Fruit fly (Drosophila melanogaster) whole organism, embryonic: ENCODE measurements around the gene HemK2.

Experiments
- B-H1 ChIP-seq: fragments of 200-800 bp; sonication (Bioruptor generic); IDR thresholded peaks from 3 replicates; pipeline ENCODE4 v1.3.6; 2022; ENCODE audit warnings: missing biosample characterization, missing genetic modification characterization
- CG10462 ChIP-seq: fragments of 200-800 bp; sonication (Bioruptor generic); optimal IDR thresholded peaks from 2 replicates; lab custom pipeline; 2016; ENCODE audit warnings: missing biosample characterization, missing genetic modification characterization
- CG10979 ChIP-seq: fragments of 200-800 bp; sonication (Bioruptor generic); optimal IDR thresholded peaks from 2 replicates; lab custom pipeline; 2018; ENCODE audit warnings: missing biosample characterization, mild to moderate bottlenecking, missing genetic modification characterization, moderate library complexity
- CG11696 ChIP-seq: fragments of 200-800 bp; sonication (Bioruptor generic); IDR thresholded peaks from 2 replicates; pipeline ENCODE4 v1.3.6; 2022; ENCODE audit warnings: missing biosample characterization, missing genetic modification characterization
- CG13775 ChIP-seq: fragments of 200-800 bp; sonication (Bioruptor generic); optimal IDR thresholded peaks from 3 replicates; lab custom pipeline; 2017; ENCODE audit warnings: missing biosample characterization, mild to moderate bottlenecking, missing genetic modification characterization
- CG14050 ChIP-seq: fragments of 200-800 bp; sonication (Bioruptor generic); IDR thresholded peaks from 3 replicates; pipeline ENCODE4 v1.3.6; 2022; ENCODE audit warnings: missing biosample characterization, missing genetic modification characterization
- CG1529 ChIP-seq: fragments of 200-800 bp; sonication (Bioruptor generic); optimal IDR thresholded peaks from 3 replicates; lab custom pipeline; 2018; ENCODE audit warnings: missing biosample characterization, missing genetic modification characterization
- CG15479 ChIP-seq: fragments of 200-800 bp; sonication (Bioruptor generic); optimal IDR thresholded peaks from 3 replicates; lab custom pipeline; 2019; ENCODE audit warnings: missing biosample characterization, mild to moderate bottlenecking, missing genetic modification characterization, moderate library complexity
- CG1832 ChIP-seq: fragments of 200-800 bp; sonication (Bioruptor generic); optimal IDR thresholded peaks from 2 replicates; lab custom pipeline; 2017; ENCODE audit warnings: missing biosample characterization, mild to moderate bottlenecking, missing genetic modification characterization, inconsistent platforms
- CG30403 ChIP-seq: fragments of 200-800 bp; sonication (Bioruptor generic); optimal IDR thresholded peaks from 3 replicates; lab custom pipeline; 2016; ENCODE audit warnings: missing biosample characterization, missing genetic modification characterization
- CG31441 ChIP-seq: fragments of 200-800 bp; sonication (Bioruptor generic); IDR thresholded peaks from 2 replicates; pipeline ENCODE4 v1.3.6; 2022; ENCODE audit warnings: missing biosample characterization, missing genetic modification characterization
- CG32772 ChIP-seq: fragments of 200-800 bp; sonication (Bioruptor generic); IDR thresholded peaks from 2 replicates; pipeline ENCODE4 v1.3.6; 2022; ENCODE audit warnings: missing biosample characterization, missing genetic modification characterization
- CG5180 ChIP-seq: fragments of 200-800 bp; sonication (Bioruptor generic); optimal IDR thresholded peaks from 3 replicates; lab custom pipeline; 2017; ENCODE audit warnings: missing biosample characterization, missing genetic modification characterization, mild to moderate bottlenecking, moderate library complexity, missing genetic modification reagents
- CG5245 ChIP-seq: fragments of 200-800 bp; sonication (Bioruptor generic); optimal IDR thresholded peaks from 3 replicates; lab custom pipeline; 2016; ENCODE audit warnings: missing biosample characterization, missing genetic modification characterization
- CG6175 ChIP-seq: fragments of 200-800 bp; sonication (Bioruptor generic); IDR thresholded peaks from 3 replicates; pipeline ENCODE4 v1.3.6; 2022; ENCODE audit warnings: missing biosample characterization, missing genetic modification characterization
- CG7271 ChIP-seq: fragments of 200-800 bp; sonication (Bioruptor generic); optimal IDR thresholded peaks from 2 replicates; lab custom pipeline; 2018; ENCODE audit warnings: missing biosample characterization, mild to moderate bottlenecking, missing genetic modification characterization, moderate library complexity
- CG7786 ChIP-seq: fragments of 200-800 bp; sonication (Bioruptor generic); optimal IDR thresholded peaks from 2 replicates; lab custom pipeline; 2016; ENCODE audit warnings: missing biosample characterization, missing genetic modification characterization
- CG7963 ChIP-seq: fragments of 200-800 bp; sonication (Bioruptor generic); IDR thresholded peaks from 3 replicates; pipeline ENCODE4 v1.3.6; 2022; ENCODE audit warnings: missing biosample characterization, missing genetic modification characterization; ENCODE audit not compliant: partially characterized antibody
- CG8281 ChIP-seq: fragments of 200-800 bp; sonication (Bioruptor generic); optimal IDR thresholded peaks from 2 replicates; lab custom pipeline; 2018; ENCODE audit warnings: missing biosample characterization, mild to moderate bottlenecking, missing genetic modification characterization, moderate library complexity
- CG8359 ChIP-seq: fragments of 200-800 bp; sonication (Bioruptor generic); optimal IDR thresholded peaks from 2 replicates; lab custom pipeline; 2017; ENCODE audit warnings: missing biosample characterization, mild to moderate bottlenecking, missing genetic modification characterization, borderline replicate concordance
- CG8388 ChIP-seq: fragments of 200-800 bp; sonication (Bioruptor generic); optimal IDR thresholded peaks from 2 replicates; lab custom pipeline; 2019; ENCODE audit warnings: missing biosample characterization, mild to moderate bottlenecking, missing genetic modification characterization, moderate library complexity
- CG9609 ChIP-seq: fragments of 200-800 bp; sonication (Bioruptor generic); optimal IDR thresholded peaks from 3 replicates; lab custom pipeline; 2016; ENCODE audit warnings: missing biosample characterization, missing genetic modification characterization
- Dip3 ChIP-seq: fragments of 200-800 bp; sonication (Bioruptor generic); optimal IDR thresholded peaks from 3 replicates; lab custom pipeline; 2016; ENCODE audit warnings: missing biosample characterization, missing genetic modification characterization
- Fer1 ChIP-seq: fragments of 200-800 bp; sonication (Bioruptor generic); optimal IDR thresholded peaks from 2 replicates; lab custom pipeline; 2017; ENCODE audit warnings: missing biosample characterization, mild to moderate bottlenecking, missing genetic modification characterization
- Hr3 ChIP-seq: fragments of 200-800 bp; sonication (Bioruptor generic); optimal IDR thresholded peaks from 3 replicates; lab custom pipeline; 2016; ENCODE audit warnings: missing biosample characterization, missing genetic modification characterization
- MBD-R2 ChIP-seq: fragments of 200-800 bp; sonication (Bioruptor generic); IDR thresholded peaks from 2 replicates; pipeline ENCODE4 v1.3.6; 2022; ENCODE audit warnings: missing biosample characterization, missing genetic modification characterization
- MTF-1 ChIP-seq: fragments of 200-800 bp; sonication (Bioruptor generic); optimal IDR thresholded peaks from 2 replicates; lab custom pipeline; 2018; ENCODE audit warnings: missing biosample characterization, mild to moderate bottlenecking, missing genetic modification characterization, borderline replicate concordance
- NC2β ChIP-seq: fragments of 200-800 bp; sonication (Bioruptor generic); optimal IDR thresholded peaks from 2 replicates; lab custom pipeline; 2016; ENCODE audit warnings: missing biosample characterization, missing genetic modification characterization
- Nf-YA ChIP-seq: fragments of 200-800 bp; sonication (Bioruptor generic); IDR thresholded peaks from 2 replicates; pipeline ENCODE4 v1.3.6; 2022; ENCODE audit warnings: missing biosample characterization, missing genetic modification characterization
- Nf-YC ChIP-seq: fragments of 200-800 bp; optimal IDR thresholded peaks from 3 replicates; lab custom pipeline; 2019; ENCODE audit warnings: missing biosample characterization, mild to moderate bottlenecking, missing genetic modification characterization, moderate library complexity
- Six4 ChIP-seq: fragments of 200-800 bp; sonication (Bioruptor generic); optimal IDR thresholded peaks from 2 replicates; lab custom pipeline; 2016; ENCODE audit warnings: missing biosample characterization, missing genetic modification characterization
- az2 ChIP-seq: fragments of 200-800 bp; sonication (Bioruptor generic); optimal IDR thresholded peaks from 3 replicates; lab custom pipeline; 2016; ENCODE audit warnings: missing biosample characterization, missing genetic modification characterization
- bigmax ChIP-seq: fragments of 200-800 bp; sonication (Bioruptor generic); optimal IDR thresholded peaks from 2 replicates; lab custom pipeline; 2018; ENCODE audit warnings: missing biosample characterization, mild to moderate bottlenecking, missing genetic modification characterization
- chif ChIP-seq, 2 experiments: fragments of 200-800 bp; sonication (Bioruptor generic); optimal IDR thresholded peaks; 3 replicates each; lab custom pipeline; 2016; ENCODE audit warnings: missing biosample characterization in 2 of 2, missing genetic modification characterization in 2 of 2
- ftz-f1 ChIP-seq: fragments of 200-800 bp; sonication (Bioruptor generic); optimal IDR thresholded peaks from 2 replicates; lab custom pipeline; 2016; ENCODE audit warnings: missing biosample characterization, missing genetic modification characterization
- gce ChIP-seq: fragments of 200-800 bp; sonication (Bioruptor generic); IDR thresholded peaks from 3 replicates; pipeline ENCODE4 v1.3.6; 2022; ENCODE audit warnings: missing biosample characterization, missing genetic modification characterization
- gcm2 ChIP-seq: fragments of 200-800 bp; sonication (Bioruptor generic); optimal IDR thresholded peaks from 2 replicates; lab custom pipeline; 2016; ENCODE audit warnings: missing biosample characterization, missing genetic modification characterization
- gem ChIP-seq: fragments of 200-800 bp; sonication (Bioruptor generic); optimal IDR thresholded peaks from 2 replicates; lab custom pipeline; 2019; ENCODE audit warnings: missing biosample characterization, mild to moderate bottlenecking, missing genetic modification characterization, moderate library complexity
- grn ChIP-seq: fragments of 200-800 bp; sonication (Bioruptor generic); optimal IDR thresholded peaks from 3 replicates; lab custom pipeline; 2017; ENCODE audit warnings: missing biosample characterization, missing genetic modification characterization
- gsb-n ChIP-seq: fragments of 200-800 bp; sonication (Bioruptor generic); optimal IDR thresholded peaks from 3 replicates; lab custom pipeline; 2018; ENCODE audit warnings: missing biosample characterization, mild to moderate bottlenecking, missing genetic modification characterization
- her ChIP-seq: fragments of 200-800 bp; sonication (Bioruptor generic); optimal IDR thresholded peaks from 2 replicates; lab custom pipeline; 2016; ENCODE audit warnings: missing biosample characterization, missing genetic modification characterization
- klu ChIP-seq: fragments of 200-800 bp; sonication (Bioruptor generic); IDR thresholded peaks from 2 replicates; pipeline ENCODE4 v1.3.6; 2022; ENCODE audit warnings: missing biosample characterization, missing genetic modification characterization
- lab ChIP-seq: fragments of 200-800 bp; sonication (Bioruptor generic); optimal IDR thresholded peaks from 3 replicates; lab custom pipeline; 2017; ENCODE audit warnings: missing biosample characterization, missing genetic modification characterization, mild to moderate bottlenecking, moderate library complexity, missing genetic modification reagents
- maf-S ChIP-seq: fragments of 200-800 bp; sonication (Bioruptor generic); optimal IDR thresholded peaks from 2 replicates; lab custom pipeline; 2016; ENCODE audit warnings: missing biosample characterization, missing genetic modification characterization
- mam ChIP-seq: fragments of 200-800 bp; sonication (Bioruptor generic); optimal IDR thresholded peaks from 3 replicates; lab custom pipeline; 2016; ENCODE audit warnings: missing biosample characterization, missing genetic modification characterization
- onecut ChIP-seq: fragments of 200-800 bp; sonication (Bioruptor generic); IDR thresholded peaks from 2 replicates; pipeline ENCODE4 v1.3.6; 2022; ENCODE audit warnings: missing biosample characterization, missing genetic modification characterization
- pan ChIP-seq, 4 experiments: fragments of >200 bp in 3 of 4; fragments of 200-800 bp in 1 of 4; sonication (Bioruptor generic) in 1 of 4; optimal IDR thresholded peaks in 3 of 4; IDR thresholded peaks in 1 of 4; 2 replicates each; pipeline versions ENCODE4 v1.3.6 to Lab custom; 2017 to 2022; ENCODE audit warnings: missing biosample characterization in 2 of 4, missing genetic modification characterization in 2 of 4, mixed read lengths in 1 of 4
- pb ChIP-seq: fragments of 200-800 bp; sonication (Bioruptor generic); optimal IDR thresholded peaks from 3 replicates; lab custom pipeline; 2016; ENCODE audit warnings: missing biosample characterization, missing genetic modification characterization
- pum ChIP-seq: fragments of 200-800 bp; sonication (Bioruptor generic); optimal IDR thresholded peaks from 2 replicates; lab custom pipeline; 2016; ENCODE audit warnings: missing biosample characterization, missing genetic modification characterization

The HemK2 gene

dm6 chr2L:2748480-2749143, 10.9 kb downstream of the HemK2 start (continued):
- TF ChIP-seq MTF-1 (GFP tag; lab: Kevin White, UChicago) (peak; percentile 64), Hr3 (GFP tag; lab: Kevin White, UChicago) (peak; percentile 90), B-H1 (GFP tag; lab: Robert Waterston, UW) (peak; percentile 68), lab (peak; percentile 94), CG5245 (GFP tag; lab: Kevin White, UChicago) (peak; percentile 86), CG30403 (peak; percentile 90), CG10979 (peak; percentile 81), NC2β (GFP tag; lab: Kevin White, UChicago) (peak; percentile 80), Six4 (GFP tag; lab: Kevin White, UChicago) (peak; percentile 66), gcm2 (GFP tag; lab: Kevin White, UChicago) (peak; percentile 34), gce (GFP tag; lab: Robert Waterston, UW) (peak; percentile 63; the same call in 2 of the 3 replicates), CG32772 (GFP tag; lab: Robert Waterston, UW) (peak; percentile 84), CG11696 (GFP tag; lab: Robert Waterston, UW) (no peak), az2 (GFP tag; lab: Kevin White, UChicago) (peak; percentile 86), MBD-R2 (GFP tag; lab: Robert Waterston, UW) (peak; percentile 95), CG7786 (GFP tag; lab: Kevin White, UChicago) (peak; percentile 83), CG10462 (peak; percentile 70), her (GFP tag; lab: Kevin White, UChicago) (peak; percentile 78), grn (GFP tag; lab: Kevin White, UChicago) (no peak), klu (GFP tag; lab: Robert Waterston, UW) (peak; percentile 81), pb (GFP tag; lab: Kevin White, UChicago) (peak; percentile 75), CG8388 (GFP tag; lab: Kevin White, UChicago) (peak; percentile 87), mam (GFP tag; lab: Kevin White, UChicago) (peak; percentile 90), Fer1 (GFP tag; lab: Kevin White, UChicago) (peak; percentile 89), CG8281 (peak; percentile 52), pan (optimal IDR thresholded peaks at IDR 0.05; lab: Kevin White, UChicago) (no peak), pan (GFP tag; optimal IDR thresholded peaks at IDR 0.05 in 1 of 2, IDR thresholded peaks at IDR 0.05 in 1 of 2) (peak in 1 of 2 experiments; percentile 88), CG5180 (GFP tag; lab: Kevin White, UChicago) (peak; percentile 43), CG9609 (GFP tag; lab: Kevin White, UChicago) (peak; percentile 82), pum (GFP tag; lab: Kevin White, UChicago) (peak; percentile 71), gem (tag; lab: Kevin White, UChicago) (peak; percentile 95), Nf-YA (GFP tag; lab: Robert Waterston, UW) (peak; percentile 64; the same call in 1 of the 2 replicates), CG14050 (GFP tag; lab: Robert Waterston, UW) (peak; percentile 75; the same call in 2 of the 3 replicates), onecut (GFP tag; lab: Robert Waterston, UW) (peak; percentile 76), CG6175 (peak; percentile 81), CG31441 (GFP tag; lab: Robert Waterston, UW) (no peak; the same call in 1 of the 2 replicates), CG7271 (tag; lab: Kevin White, UChicago) (no peak), CG13775 (GFP tag; lab: Kevin White, UChicago) (peak; percentile 87), CG1529 (GFP tag; lab: Kevin White, UChicago) (peak; percentile 55), CG8359 (GFP tag; lab: Kevin White, UChicago) (no peak), Nf-YC (tag; lab: Kevin White, UChicago) (peak; percentile 85), CG1832 (no peak), Dip3 (GFP tag; lab: Kevin White, UChicago) (peak; percentile 81), maf-S (GFP tag; lab: Kevin White, UChicago) (peak; percentile 85), gsb-n (tag; lab: Kevin White, UChicago) (peak; percentile 91), CG7963 (GFP tag; lab: Robert Waterston, UW) (peak; percentile 35; the same call in 1 of the 3 replicates), ftz-f1 (GFP tag; lab: Kevin White, UChicago) (peak; percentile 99), chif (GFP tag; optimal IDR thresholded peaks at IDR 0.05; lab: Kevin White, UChicago) (peak; percentile 72 to 74), CG15479 (GFP tag; lab: Kevin White, UChicago) (no peak), bigmax (peak; percentile 53)
